Worm (Caenorhabditis elegans) whole organism, L4 larva: ENCODE measurements around the gene nhr-226.

Experiments
- F10B5.3 ChIP-seq: sonication (generic microtip); optimal IDR thresholded peaks from 2 replicates; lab custom pipeline; 2016; ENCODE audit warnings: mild to moderate bottlenecking, missing genetic modification characterization, missing compliant biosample characterization
- F44E2.7 ChIP-seq: fragments of 200-800 bp; sonication (Bioruptor generic); IDR thresholded peaks from 2 replicates; pipeline ENCODE4 v2.1.2; 2022; ENCODE audit warnings: missing genetic modification characterization, missing compliant biosample characterization
- R02D3.7 ChIP-seq: fragments of 150-350 bp; sonication (generic microtip); optimal IDR thresholded peaks from 3 replicates; lab custom pipeline; 2014; ENCODE audit warnings: missing biosample characterization, missing genetic modification characterization
- T20F7.1 ChIP-seq: fragments of 200-800 bp; sonication (Bioruptor generic); optimal IDR thresholded peaks from 2 replicates; lab custom pipeline; 2018; ENCODE audit warnings: mild to moderate bottlenecking, missing genetic modification characterization, missing compliant biosample characterization
- T26A8.4 ChIP-seq: fragments of 200-800 bp; sonication (Bioruptor generic); IDR thresholded peaks from 2 replicates; pipeline ENCODE4 v1.3.6; 2022; ENCODE audit warnings: missing genetic modification characterization, missing compliant biosample characterization
- Y105C5A.15 ChIP-seq: fragments of 200-800 bp; sonication (Bioruptor generic); IDR thresholded peaks from 2 replicates; pipeline ENCODE4 v1.3.6; 2022; ENCODE audit warnings: missing genetic modification characterization, missing compliant biosample characterization
- Y48G9A.11 ChIP-seq: fragments of 200-800 bp; sonication (Bioruptor generic); IDR thresholded peaks from 2 replicates; pipeline ENCODE4 v1.3.6; 2022; ENCODE audit warnings: missing genetic modification reagents, missing genetic modification characterization, missing compliant biosample characterization
- Y5F2A.4 ChIP-seq: fragments of 200-800 bp; sonication (Bioruptor generic); optimal IDR thresholded peaks from 2 replicates; lab custom pipeline; 2018; ENCODE audit warnings: mild to moderate bottlenecking, missing genetic modification characterization, missing compliant biosample characterization
- Y75B8A.6 ChIP-seq: fragments of 200-800 bp; sonication (Bioruptor generic); IDR thresholded peaks from 2 replicates; pipeline ENCODE4 v1.3.6; 2022; ENCODE audit warnings: missing genetic modification reagents, missing genetic modification characterization, missing compliant biosample characterization
- ZK546.5 ChIP-seq, 2 experiments: sonication (generic microtip); optimal IDR thresholded peaks; 2 replicates each; lab custom pipeline; 2017; ENCODE audit warnings: missing biosample characterization in 2 of 2, missing genetic modification characterization in 2 of 2
- aha-1 ChIP-seq: fragments of 150-350 bp; peaks from one replicate; lab custom pipeline; 2014; ENCODE audit warnings: missing biosample characterization, missing genetic modification characterization
- aly-2 ChIP-seq: sonication (generic microtip); optimal IDR thresholded peaks from 2 replicates; lab custom pipeline; 2018; ENCODE audit warnings: missing biosample characterization, missing genetic modification characterization
- ama-1 ChIP-seq: fragments of 150-350 bp; optimal IDR thresholded peaks from 2 replicates; lab custom pipeline; 2014; ENCODE audit warnings: inconsistent platforms, mixed read lengths
- ceh-28 ChIP-seq: fragments of 150-350 bp; optimal IDR thresholded peaks from 2 replicates; lab custom pipeline; 2014; ENCODE audit warnings: missing biosample characterization, missing genetic modification reagents, missing genetic modification characterization
- ceh-44 ChIP-seq: fragments of 200-800 bp; sonication (Bioruptor generic); IDR thresholded peaks from 2 replicates; pipeline ENCODE4 v1.3.6; 2022; ENCODE audit warnings: missing genetic modification reagents, missing genetic modification characterization, missing compliant biosample characterization
- ceh-62 ChIP-seq: sonication (generic microtip); optimal IDR thresholded peaks from 2 replicates; lab custom pipeline; 2017; ENCODE audit warnings: missing biosample characterization, missing genetic modification characterization
- ces-1 ChIP-seq: fragments of 150-350 bp; sonication (generic microtip); optimal IDR thresholded peaks from 4 replicates; lab custom pipeline; 2014; ENCODE audit warnings: missing biosample characterization, missing genetic modification reagents, missing genetic modification characterization
- cey-2 ChIP-seq: sonication (generic microtip); optimal IDR thresholded peaks from 3 replicates; lab custom pipeline; 2017; ENCODE audit warnings: missing genetic modification characterization, mild to moderate bottlenecking, missing compliant biosample characterization, antibody characterized with exemption, borderline replicate concordance; ENCODE audit not compliant: insufficient read depth
- ctbp-1 ChIP-seq: fragments of 200-800 bp; sonication (Bioruptor generic); IDR thresholded peaks from 2 replicates; pipeline ENCODE4 v1.3.6; 2022; ENCODE audit warnings: missing genetic modification reagents, missing genetic modification characterization, missing compliant biosample characterization
- daf-19 ChIP-seq: fragments of 200-800 bp; sonication (Bioruptor generic); conservative IDR thresholded peaks from 2 replicates; pipeline ENCODE4 v1.3.6; 2022; ENCODE audit warnings: missing genetic modification characterization, missing compliant biosample characterization
- dmd-6 ChIP-seq: fragments of 200-800 bp; sonication (Bioruptor generic); IDR thresholded peaks from 2 replicates; pipeline ENCODE4 v1.3.6; 2022; ENCODE audit warnings: missing genetic modification reagents, missing genetic modification characterization, missing compliant biosample characterization
- dmd-8 ChIP-seq: fragments of 200-800 bp; sonication (Bioruptor generic); IDR thresholded peaks from 2 replicates; pipeline ENCODE4 v1.3.6; 2022; ENCODE audit warnings: missing genetic modification characterization, missing compliant biosample characterization
- dve-1 ChIP-seq: sonication (generic microtip); optimal IDR thresholded peaks from 2 replicates; lab custom pipeline; 2017; ENCODE audit warnings: antibody characterized with exemption, mild to moderate bottlenecking, missing genetic modification characterization, missing compliant biosample characterization; ENCODE audit not compliant: insufficient read depth
- egl-43 ChIP-seq: fragments of 200-800 bp; sonication (Bioruptor generic); IDR thresholded peaks from 2 replicates; pipeline ENCODE4 v1.3.6; 2022; ENCODE audit warnings: missing genetic modification reagents, missing genetic modification characterization, missing compliant biosample characterization
- fkh-10 ChIP-seq: fragments of 150-350 bp; optimal IDR thresholded peaks from 2 replicates; lab custom pipeline; 2014; ENCODE audit warnings: missing biosample characterization, missing genetic modification reagents, missing genetic modification characterization
- gei-8 ChIP-seq: fragments of 200-800 bp; sonication (Bioruptor generic); optimal IDR thresholded peaks from 2 replicates; lab custom pipeline; 2018; ENCODE audit warnings: mild to moderate bottlenecking, missing genetic modification characterization, missing compliant biosample characterization
- jun-1 ChIP-seq: fragments of 150-350 bp; optimal IDR thresholded peaks from 2 replicates; lab custom pipeline; 2014; ENCODE audit warnings: missing biosample characterization, missing genetic modification reagents, missing genetic modification characterization
- lin-1 ChIP-seq: fragments of 200-800 bp; sonication (Bioruptor generic); IDR thresholded peaks from 2 replicates; pipeline ENCODE4 v1.3.6; 2022; ENCODE audit warnings: missing genetic modification reagents, missing genetic modification characterization, missing compliant biosample characterization
- lin-13 ChIP-seq: fragments of 150-350 bp; optimal IDR thresholded peaks from 2 replicates; lab custom pipeline; 2014; ENCODE audit warnings: missing biosample characterization, missing genetic modification reagents, missing genetic modification characterization
- lsy-2 ChIP-seq, 2 experiments: fragments of 150-350 bp in 1 of 2; sonication (generic microtip) in 1 of 2; optimal IDR thresholded peaks; 2 replicates each; lab custom pipeline; 2014 to 2017; ENCODE audit warnings: missing biosample characterization in 2 of 2, missing genetic modification characterization in 2 of 2
- mdl-1 ChIP-seq, 2 experiments: fragments of 150-350 bp in 1 of 2; sonication (generic microtip) in 1 of 2; optimal IDR thresholded peaks; 2 replicates each; lab custom pipeline; 2014 to 2017; ENCODE audit warnings: missing biosample characterization in 2 of 2, missing genetic modification characterization in 2 of 2
- mep-1 ChIP-seq: fragments of 150-350 bp; sonication (generic microtip); optimal IDR thresholded peaks from 3 replicates; lab custom pipeline; 2014; ENCODE audit warnings: missing biosample characterization, missing genetic modification characterization
- nhr-10 ChIP-seq: fragments of 150-350 bp; optimal IDR thresholded peaks from 2 replicates; lab custom pipeline; 2014; ENCODE audit warnings: missing biosample characterization, missing genetic modification characterization
- nhr-11 ChIP-seq: fragments of 150-350 bp; optimal IDR thresholded peaks from 2 replicates; lab custom pipeline; 2014; ENCODE audit warnings: missing biosample characterization, missing genetic modification characterization
- nhr-25 ChIP-seq: sonication (generic microtip); optimal IDR thresholded peaks from 2 replicates; lab custom pipeline; 2017; ENCODE audit warnings: missing genetic modification characterization, mild to moderate bottlenecking, missing compliant biosample characterization, antibody characterized with exemption, moderate library complexity, borderline replicate concordance; ENCODE audit not compliant: insufficient read depth
- nhr-41 ChIP-seq: fragments of 200-800 bp; sonication (Bioruptor generic); IDR thresholded peaks from 2 replicates; pipeline ENCODE4 v1.3.6; 2022; ENCODE audit warnings: missing genetic modification reagents, missing genetic modification characterization, missing compliant biosample characterization
- nhr-48 ChIP-seq: sonication (generic microtip); optimal IDR thresholded peaks from 2 replicates; lab custom pipeline; 2016; ENCODE audit warnings: mild to moderate bottlenecking, missing genetic modification characterization, missing compliant biosample characterization
- nhr-6 ChIP-seq: fragments of 150-350 bp; optimal IDR thresholded peaks from 2 replicates; lab custom pipeline; 2014; ENCODE audit warnings: missing biosample characterization, missing genetic modification characterization
- nhr-77 ChIP-seq: fragments of 150-350 bp; optimal IDR thresholded peaks from 2 replicates; lab custom pipeline; 2014; ENCODE audit warnings: missing biosample characterization, missing genetic modification characterization
- pha-4 ChIP-seq, 2 experiments: fragments of 150-350 bp in 1 of 2; fragments of 200-800 bp in 1 of 2; sonication (Bioruptor generic) in 1 of 2; IDR thresholded peaks in 1 of 2; optimal IDR thresholded peaks in 1 of 2; 2 replicates each; pipeline versions ENCODE4 v1.3.6 to Lab custom; 2014 to 2022; ENCODE audit warnings: missing genetic modification characterization in 2 of 2, missing genetic modification reagents in 2 of 2, missing biosample characterization in 1 of 2, missing compliant biosample characterization in 1 of 2
- php-3 ChIP-seq: fragments of 200-800 bp; sonication (Bioruptor generic); IDR thresholded peaks from 2 replicates; pipeline ENCODE4 v1.3.6; 2022; ENCODE audit warnings: missing genetic modification reagents, missing genetic modification characterization, missing compliant biosample characterization
- pqm-1 ChIP-seq: sonication (generic microtip); optimal IDR thresholded peaks from 2 replicates; lab custom pipeline; 2017; ENCODE audit warnings: missing biosample characterization, missing genetic modification characterization
- sdz-12 ChIP-seq: fragments of 200-800 bp; sonication (Bioruptor generic); optimal IDR thresholded peaks from 2 replicates; lab custom pipeline; 2018; ENCODE audit warnings: mild to moderate bottlenecking, missing genetic modification characterization, missing compliant biosample characterization
- set-16 ChIP-seq: fragments of 200-800 bp; sonication (Bioruptor generic); IDR thresholded peaks from 2 replicates; pipeline ENCODE4 v1.3.6; 2022; ENCODE audit warnings: missing genetic modification reagents, missing genetic modification characterization, missing compliant biosample characterization
- snpc-4 ChIP-seq: fragments of 150-350 bp; optimal IDR thresholded peaks from 2 replicates; lab custom pipeline; 2014; ENCODE audit warnings: missing biosample characterization, missing genetic modification characterization
- spr-1 ChIP-seq: sonication (generic microtip); optimal IDR thresholded peaks from 2 replicates; lab custom pipeline; 2016; ENCODE audit warnings: mild to moderate bottlenecking, missing genetic modification characterization, missing compliant biosample characterization
- tag-97 ChIP-seq: fragments of 200-800 bp; sonication (Bioruptor generic); IDR thresholded peaks from 2 replicates; pipeline ENCODE4 v1.3.6; 2022; ENCODE audit warnings: missing genetic modification characterization, missing compliant biosample characterization
- unc-130 ChIP-seq: sonication (generic microtip); optimal IDR thresholded peaks from 2 replicates; lab custom pipeline; 2016; ENCODE audit warnings: missing genetic modification reagents, missing genetic modification characterization, missing compliant biosample characterization
- unc-39 ChIP-seq: sonication (generic microtip); optimal IDR thresholded peaks from 2 replicates; lab custom pipeline; 2017; ENCODE audit warnings: missing biosample characterization, missing genetic modification characterization
- vab-7 ChIP-seq: fragments of 200-800 bp; sonication (Bioruptor generic); IDR thresholded peaks from 2 replicates; pipeline ENCODE4 v1.3.6; 2022; ENCODE audit warnings: missing genetic modification reagents, missing genetic modification characterization, missing compliant biosample characterization
- zfp-3 ChIP-seq: fragments of 200-800 bp; sonication (Bioruptor generic); conservative IDR thresholded peaks from 2 replicates; pipeline ENCODE4 v1.3.6; 2022; ENCODE audit warnings: missing genetic modification reagents, missing genetic modification characterization, missing compliant biosample characterization
- ztf-7 ChIP-seq: fragments of 150-350 bp; optimal IDR thresholded peaks from 2 replicates; lab custom pipeline; 2014; ENCODE audit warnings: missing biosample characterization, missing genetic modification characterization

Gene nhr-226

DNA sequence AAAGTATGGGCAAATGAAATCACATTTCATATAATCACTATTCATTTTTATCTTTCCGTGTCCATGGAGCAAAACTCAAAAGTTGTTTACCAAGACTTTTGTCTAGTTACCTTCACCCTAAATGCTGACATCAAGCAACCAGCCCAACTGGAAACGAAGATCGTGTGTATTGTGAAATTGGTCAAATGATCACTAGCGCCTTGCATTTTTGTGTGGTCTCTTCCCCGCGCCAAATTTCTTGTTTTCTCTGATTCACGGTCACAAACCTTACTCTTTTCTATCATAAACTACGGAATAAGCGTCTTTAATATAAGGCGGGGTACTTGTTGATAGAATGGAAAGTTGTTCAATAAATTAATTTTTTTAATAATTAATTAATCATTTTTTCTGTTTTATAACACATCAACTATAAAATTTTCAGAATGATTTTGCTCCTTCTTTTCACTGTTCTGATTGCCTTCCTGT is 44.5 kb upstream of the nhr-226 start, which contains the start of gene cyp-33C7 (continued):
- TF ChIP-seq fkh-10 (no peak), F10B5.3 (no peak), dmd-8 (GFP tag; lab: Robert Waterston, UW) (no peak), egl-43 (no peak), snpc-4 (tag; lab: Kevin White, UChicago) (no peak), jun-1 (tag; lab: Kevin White, UChicago) (no peak), Y105C5A.15 (GFP tag; lab: Robert Waterston, UW) (no peak), sdz-12 (GFP tag; lab: Kevin White, UChicago) (no peak), nhr-10 (no peak), php-3 (no peak), zfp-3 (no peak), vab-7 (GFP tag; lab: Robert Waterston, UW) (no peak), ces-1 (GFP tag; lab: Kevin White, UChicago) (no peak), mep-1 (tag; lab: Kevin White, UChicago) (peak; percentile 64), dve-1 (peak; percentile 87), mdl-1 (tag; optimal IDR thresholded peaks at IDR 0.05; lab: Kevin White, UChicago) (peak in 1 of 2 experiments; percentile 68), nhr-11 (tag; lab: Kevin White, UChicago) (no peak), aha-1 (tag; lab: Kevin White, UChicago) (peak; percentile 45), nhr-41 (GFP tag; lab: Robert Waterston, UW) (no peak), R02D3.7 (no peak), cey-2 (tag; lab: Kevin White, UChicago) (no peak), ZK546.5 (tag; optimal IDR thresholded peaks at IDR 0.05; lab: Kevin White, UChicago) (no peak), Y75B8A.6 (GFP tag; lab: Robert Waterston, UW) (no peak), lin-13 (GFP tag; lab: Kevin White, UChicago) (no peak), nhr-77 (tag; lab: Kevin White, UChicago) (peak; percentile 89), spr-1 (tag; lab: Kevin White, UChicago) (no peak), T26A8.4 (GFP tag; lab: Robert Waterston, UW) (no peak), ceh-28 (tag; lab: Kevin White, UChicago) (no peak), nhr-48 (tag; lab: Kevin White, UChicago) (peak; percentile 29), Y48G9A.11 (GFP tag; lab: Robert Waterston, UW) (no peak), lsy-2 (tag; optimal IDR thresholded peaks at IDR 0.05; lab: Kevin White, UChicago) (no peak), ceh-62 (tag; lab: Kevin White, UChicago) (no peak), dmd-6 (GFP tag; lab: Robert Waterston, UW) (peak; percentile 85), ceh-44 (no peak), nhr-6 (tag; lab: Kevin White, UChicago) (peak; percentile 27), daf-19 (GFP tag; lab: Robert Waterston, UW) (no peak), tag-97 (GFP tag; lab: Robert Waterston, UW) (no peak), nhr-25 (tag; lab: Kevin White, UChicago) (no peak), gei-8 (GFP tag; lab: Kevin White, UChicago) (no peak), F44E2.7 (no peak), T20F7.1 (no peak), aly-2 (no peak), ama-1 (lab: Kevin White, UChicago) (no peak), ctbp-1 (GFP tag; lab: Robert Waterston, UW) (no peak), unc-130 (GFP tag; lab: Kevin White, UChicago) (no peak), pha-4 (GFP tag; IDR thresholded peaks at IDR 0.05; lab: Robert Waterston, UW) (no peak), pha-4 (tag; optimal IDR thresholded peaks at IDR 0.05; lab: Kevin White, UChicago) (no peak), set-16 (GFP tag; lab: Robert Waterston, UW) (no peak), Y5F2A.4 (GFP tag; lab: Kevin White, UChicago) (no peak), ztf-7 (tag; lab: Kevin White, UChicago) (peak; percentile 9), unc-39 (no peak), lin-1 (GFP tag; lab: Robert Waterston, UW) (0 out of 2 replicates have a peak, but pooled peaks have one; percentile 36), pqm-1 (tag; lab: Kevin White, UChicago) (peak; percentile 65)
